Worm (Caenorhabditis elegans) whole organism, L1 larva: ENCODE results near the gene F59G1.4.

Experiments
- C16A3.4 ChIP-seq: fragments of 150-350 bp; optimal IDR thresholded peaks from 2 replicates; lab custom pipeline; 2014; ENCODE audit warnings: missing biosample characterization, missing genetic modification characterization
- F16B12.6 ChIP-seq: fragments of 150-350 bp; optimal IDR thresholded peaks from 2 replicates; lab custom pipeline; 2014; ENCODE audit warnings: missing biosample characterization, missing genetic modification characterization
- aha-1 ChIP-seq: fragments of 150-350 bp; optimal IDR thresholded peaks from 2 replicates; lab custom pipeline; 2014; ENCODE audit warnings: missing biosample characterization, missing genetic modification characterization
- alr-1 ChIP-seq: fragments of 200-800 bp; sonication (Bioruptor generic); optimal IDR thresholded peaks from 2 replicates; lab custom pipeline; 2018; ENCODE audit warnings: borderline replicate concordance, mild to moderate bottlenecking, missing genetic modification characterization, missing compliant biosample characterization
- aly-2 ChIP-seq: fragments of 150-350 bp; optimal IDR thresholded peaks from 2 replicates; lab custom pipeline; 2014; ENCODE audit warnings: missing biosample characterization, missing genetic modification characterization
- ama-1 ChIP-seq: fragments of 150-350 bp; optimal IDR thresholded peaks from 2 replicates; lab custom pipeline; 2014
- ceh-63 ChIP-seq: fragments of 200-800 bp; sonication (Bioruptor generic); optimal IDR thresholded peaks from 2 replicates; lab custom pipeline; 2018; ENCODE audit warnings: mild to moderate bottlenecking, missing genetic modification characterization, missing compliant biosample characterization
- ceh-8 ChIP-seq: fragments of 200-800 bp; sonication (Bioruptor generic); optimal IDR thresholded peaks from 2 replicates; lab custom pipeline; 2018; ENCODE audit warnings: mild to moderate bottlenecking, missing genetic modification characterization, moderate library complexity, missing compliant biosample characterization
- ceh-88 ChIP-seq: fragments of 200-800 bp; sonication (Bioruptor generic); IDR thresholded peaks from 2 replicates; pipeline ENCODE4 v1.3.6; 2022; ENCODE audit warnings: missing genetic modification characterization, missing compliant biosample characterization
- ces-1 ChIP-seq: fragments of 150-350 bp; optimal IDR thresholded peaks from 2 replicates; lab custom pipeline; 2014; ENCODE audit warnings: missing biosample characterization, missing genetic modification reagents, missing genetic modification characterization
- efl-1 ChIP-seq, 4 experiments: fragments of 150-350 bp; optimal IDR thresholded peaks in 3 of 4; peaks in 1 of 4; 1 replicate in 1 of 4; 2 replicates in 3 of 4; lab custom pipeline; 2014; ENCODE audit warnings: missing biosample characterization in 2 of 4, missing genetic modification characterization in 2 of 4, missing genetic modification reagents in 2 of 4
- elt-3 ChIP-seq, 6 experiments: fragments of 150-350 bp in 1 of 6; sonication (generic microtip); optimal IDR thresholded peaks; 2 replicates each; lab custom pipeline; 2017 to 2018; ENCODE audit warnings: missing biosample characterization in 6 of 6, missing genetic modification characterization in 6 of 6, inconsistent platforms in 1 of 6
- fkh-4 ChIP-seq: sonication (generic microtip); optimal IDR thresholded peaks from 2 replicates; lab custom pipeline; 2016; ENCODE audit warnings: missing compliant biosample characterization, missing genetic modification characterization, borderline replicate concordance
- fkh-8 ChIP-seq: sonication (generic microtip); optimal IDR thresholded peaks from 2 replicates; lab custom pipeline; 2016; ENCODE audit warnings: mild to moderate bottlenecking, missing genetic modification characterization, missing compliant biosample characterization
- hlh-4 ChIP-seq: sonication (generic microtip); optimal IDR thresholded peaks from 2 replicates; lab custom pipeline; 2016; ENCODE audit warnings: mild to moderate bottlenecking, missing genetic modification characterization, missing compliant biosample characterization
- hpl-2 ChIP-seq: fragments of 150-350 bp; optimal IDR thresholded peaks from 2 replicates; lab custom pipeline; 2014; ENCODE audit warnings: missing biosample characterization, missing genetic modification reagents, missing genetic modification characterization
- isw-1 ChIP-seq: fragments of 200-800 bp; sonication (Bioruptor generic); IDR thresholded peaks from 2 replicates; pipeline ENCODE4 v1.3.6; 2022; ENCODE audit warnings: missing genetic modification characterization, missing compliant biosample characterization
- lin-15B ChIP-seq: fragments of 150-350 bp; sonication (generic microtip); optimal IDR thresholded peaks from 3 replicates; lab custom pipeline; 2014; ENCODE audit warnings: missing biosample characterization, missing genetic modification characterization
- lin-35 ChIP-seq, 2 experiments: fragments of 150-350 bp; optimal IDR thresholded peaks; 2 replicates each; lab custom pipeline; 2014; ENCODE audit warnings: missing biosample characterization in 2 of 2, missing genetic modification characterization in 2 of 2, missing genetic modification reagents in 2 of 2
- mep-1 ChIP-seq: fragments of 150-350 bp; optimal IDR thresholded peaks from 2 replicates; lab custom pipeline; 2014; ENCODE audit warnings: missing biosample characterization, missing genetic modification characterization
- nhr-12 ChIP-seq: sonication (generic microtip); optimal IDR thresholded peaks from 2 replicates; lab custom pipeline; 2017; ENCODE audit warnings: missing biosample characterization, missing genetic modification characterization
- nhr-19 ChIP-seq: fragments of 200-800 bp; sonication (Bioruptor generic); conservative IDR thresholded peaks from 2 replicates; pipeline ENCODE4 v1.3.6; 2022; ENCODE audit warnings: missing genetic modification characterization, missing compliant biosample characterization
- nhr-20 ChIP-seq: sonication (generic microtip); optimal IDR thresholded peaks from 2 replicates; lab custom pipeline; 2016; ENCODE audit warnings: mild to moderate bottlenecking, missing genetic modification characterization, missing compliant biosample characterization
- nhr-237 ChIP-seq: fragments of 150-350 bp; optimal IDR thresholded peaks from 2 replicates; lab custom pipeline; 2014; ENCODE audit warnings: missing biosample characterization, missing genetic modification characterization
- nhr-28 ChIP-seq: fragments of 150-350 bp; optimal IDR thresholded peaks from 2 replicates; lab custom pipeline; 2014; ENCODE audit warnings: missing biosample characterization, missing genetic modification characterization
- nhr-47 ChIP-seq: sonication (generic microtip); optimal IDR thresholded peaks from 2 replicates; lab custom pipeline; 2016; ENCODE audit warnings: mild to moderate bottlenecking, missing genetic modification characterization, moderate library complexity, missing compliant biosample characterization
- nhr-76 ChIP-seq: sonication (generic microtip); optimal IDR thresholded peaks from 2 replicates; lab custom pipeline; 2017; ENCODE audit warnings: missing biosample characterization, missing genetic modification characterization
- nhr-77 ChIP-seq: fragments of 150-350 bp; optimal IDR thresholded peaks from 2 replicates; lab custom pipeline; 2014; ENCODE audit warnings: missing biosample characterization, missing genetic modification characterization
- nhr-84 ChIP-seq: sonication (generic microtip); optimal IDR thresholded peaks from 2 replicates; lab custom pipeline; 2017; ENCODE audit warnings: missing biosample characterization, missing genetic modification characterization
- nhr-85 ChIP-seq: sonication (generic microtip); peaks from one replicate; lab custom pipeline; 2016; ENCODE audit warnings: missing genetic modification characterization, inconsistent platforms, missing compliant biosample characterization
- nhr-90 ChIP-seq: sonication (generic microtip); optimal IDR thresholded peaks from 2 replicates; lab custom pipeline; 2016; ENCODE audit warnings: mild to moderate bottlenecking, missing genetic modification characterization, missing compliant biosample characterization; ENCODE audit not compliant: poor library complexity
- pag-3 ChIP-seq: sonication (generic microtip); optimal IDR thresholded peaks from 2 replicates; lab custom pipeline; 2017; ENCODE audit warnings: missing genetic modification characterization, mild to moderate bottlenecking, missing compliant biosample characterization, antibody characterized with exemption, borderline replicate concordance; ENCODE audit not compliant: insufficient read depth
- pax-3 ChIP-seq: fragments of 200-800 bp; sonication (Bioruptor generic); optimal IDR thresholded peaks from 2 replicates; lab custom pipeline; 2018; ENCODE audit warnings: mild to moderate bottlenecking, missing genetic modification characterization, moderate library complexity, missing compliant biosample characterization
- pqm-1 ChIP-seq: sonication (generic microtip); optimal IDR thresholded peaks from 3 replicates; lab custom pipeline; 2017; ENCODE audit warnings: missing biosample characterization, missing genetic modification characterization
- rnt-1 ChIP-seq: sonication (generic microtip); optimal IDR thresholded peaks from 2 replicates; lab custom pipeline; 2016; ENCODE audit warnings: mild to moderate bottlenecking, missing genetic modification characterization, moderate library complexity, missing compliant biosample characterization
- sox-4 ChIP-seq: sonication (generic microtip); optimal IDR thresholded peaks from 2 replicates; lab custom pipeline; 2016; ENCODE audit warnings: missing genetic modification characterization, missing compliant biosample characterization
- sup-37 ChIP-seq: fragments of 200-800 bp; sonication (Bioruptor generic); optimal IDR thresholded peaks from 2 replicates; lab custom pipeline; 2018; ENCODE audit warnings: mild to moderate bottlenecking, missing genetic modification characterization, missing compliant biosample characterization
- tbx-2 ChIP-seq: sonication (generic microtip); optimal IDR thresholded peaks from 2 replicates; lab custom pipeline; 2016; ENCODE audit warnings: missing genetic modification characterization, missing compliant biosample characterization
- tlp-1 ChIP-seq: fragments of 150-350 bp; optimal IDR thresholded peaks from 2 replicates; lab custom pipeline; 2014; ENCODE audit warnings: missing biosample characterization, missing genetic modification characterization
- unc-130 ChIP-seq: fragments of 150-350 bp; optimal IDR thresholded peaks from 2 replicates; lab custom pipeline; 2017; ENCODE audit warnings: missing biosample characterization, missing genetic modification characterization, inconsistent platforms
- unc-30 ChIP-seq: sonication (generic microtip); optimal IDR thresholded peaks from 2 replicates; lab custom pipeline; 2017; ENCODE audit warnings: missing biosample characterization, missing genetic modification characterization
- unc-62 ChIP-seq: fragments of 150-350 bp; optimal IDR thresholded peaks from 2 replicates; lab custom pipeline; 2014; ENCODE audit warnings: missing biosample characterization, missing genetic modification reagents, missing genetic modification characterization
- vab-15 ChIP-seq: sonication (generic microtip); optimal IDR thresholded peaks from 2 replicates; lab custom pipeline; 2017; ENCODE audit warnings: missing genotype, mild to moderate bottlenecking, missing genetic modification characterization, missing compliant biosample characterization
- zag-1 ChIP-seq: fragments of 150-350 bp; optimal IDR thresholded peaks from 2 replicates; lab custom pipeline; 2014; ENCODE audit warnings: missing biosample characterization, missing genetic modification characterization
- zip-4 ChIP-seq: fragments of 200-800 bp; sonication (Bioruptor generic); optimal IDR thresholded peaks from 2 replicates; lab custom pipeline; 2018; ENCODE audit warnings: mild to moderate bottlenecking, missing genetic modification characterization, moderate library complexity, missing compliant biosample characterization
- ztf-11 ChIP-seq, 2 experiments: sonication (generic microtip); optimal IDR thresholded peaks; 2 replicates each; lab custom pipeline; 2016 to 2017; ENCODE audit warnings: missing genetic modification characterization in 2 of 2, missing biosample characterization in 1 of 2, missing compliant biosample characterization in 1 of 2

F59G1.4 gene

ce11 chrII:5931904-5932764 lies 36.2 kb downstream of the F59G1.4 start (continued):
- TF ChIP-seq nhr-77 (tag; lab: Kevin White, UChicago) (no peak), fkh-8 (tag; lab: Kevin White, UChicago) (no peak), nhr-76 (tag; lab: Kevin White, UChicago) (no peak), ama-1 (lab: Kevin White, UChicago) (no peak), aha-1 (no peak), rnt-1 (tag; lab: Kevin White, UChicago) (peak; percentile 76), unc-62 (GFP tag; lab: Kevin White, UChicago) (no peak), unc-30 (tag; lab: Kevin White, UChicago) (no peak), pqm-1 (tag; lab: Kevin White, UChicago) (no peak), F16B12.6 (tag; lab: Kevin White, UChicago) (no peak), unc-130 (peak; percentile 54), tbx-2 (tag; lab: Kevin White, UChicago) (peak; percentile 26), elt-3 (tag; optimal IDR thresholded peaks at IDR 0.05; lab: Kevin White, UChicago) (peak in 1 of 6 experiments; percentile 48)

DNA sequence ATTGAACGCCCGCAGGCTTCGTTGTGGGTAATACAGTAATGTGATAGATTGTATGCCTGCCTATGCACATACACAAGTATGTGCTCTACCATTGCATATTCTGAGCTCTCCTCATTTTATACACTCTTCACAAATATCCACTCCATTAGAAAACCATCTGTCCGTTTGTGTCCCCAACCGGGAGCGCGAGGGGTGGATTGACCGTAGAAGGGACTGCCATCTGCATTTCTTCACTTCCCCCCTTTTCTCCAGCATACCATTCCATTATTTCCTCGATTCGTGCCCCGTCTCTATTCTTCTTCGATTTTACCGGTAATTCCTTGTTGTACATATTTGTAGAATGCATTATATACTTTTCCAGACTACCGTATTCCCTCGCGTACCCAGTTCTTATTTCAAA lies 37.2 kb downstream of the F59G1.4 start:
- TF ChIP-seq efl-1 (optimal IDR thresholded peaks at IDR 0.05; lab: Kevin White, UChicago), result no peak
- peak in 1 of 2 experiments; percentile 10 for TF ChIP-seq efl-1 (GFP tag; optimal IDR thresholded peaks at IDR 0.05 in 1 of 2; lab: Kevin White, UChicago)
- no peak for TF ChIP-seq pqm-1 (tag; lab: Kevin White, UChicago)
- no peak for TF ChIP-seq aha-1
- TF ChIP-seq ceh-63 (GFP tag; lab: Kevin White, UChicago), result no peak
- TF ChIP-seq nhr-85 (tag; lab: Kevin White, UChicago), result peak; percentile 70
- TF ChIP-seq, all 84 proteins: peak for 2

DNA sequence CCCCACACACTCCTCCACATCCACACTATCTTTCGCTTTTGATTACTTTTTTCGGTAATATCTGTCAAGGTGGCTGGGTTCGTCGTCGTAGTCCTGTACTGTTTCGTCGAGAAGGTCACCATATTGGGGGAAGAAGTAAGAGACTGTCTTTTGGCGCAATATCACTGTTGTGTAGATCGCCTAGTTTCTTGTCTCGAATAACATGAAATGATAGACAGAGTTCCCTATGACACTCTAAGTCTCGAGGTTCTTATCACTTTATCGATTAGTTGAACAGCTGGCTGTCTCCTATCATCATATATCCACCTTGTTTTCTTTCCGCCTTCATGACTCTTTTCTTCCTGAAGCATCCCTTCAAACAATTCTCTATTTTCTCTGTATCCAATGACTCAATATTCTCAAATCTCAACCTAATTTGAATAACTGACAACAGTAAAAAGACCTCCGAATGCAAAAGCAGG lies 38.0 kb downstream of the F59G1.4 start:
- no peak for TF ChIP-seq nhr-28 (tag; lab: Kevin White, UChicago)
- peak; percentile 76 for TF ChIP-seq nhr-85 (tag; lab: Kevin White, UChicago)
- peak; percentile 37; the same call in 1 of the 2 replicates for TF ChIP-seq nhr-19 (GFP tag; lab: Robert Waterston, UW)
- TF ChIP-seq pax-3 (tag; lab: Kevin White, UChicago), result no peak
- TF ChIP-seq nhr-237, result no peak
- peak in 1 of 2 experiments; percentile 2 for TF ChIP-seq lin-35 (GFP tag; optimal IDR thresholded peaks at IDR 0.05; lab: Kevin White, UChicago)
- TF ChIP-seq ceh-88 (GFP tag; lab: Robert Waterston, UW), result no peak
- no peak for TF ChIP-seq F16B12.6 (tag; lab: Kevin White, UChicago)
- no peak for TF ChIP-seq tlp-1 (tag; lab: Kevin White, UChicago)
- no peak for TF ChIP-seq pqm-1 (tag; lab: Kevin White, UChicago)
- no peak for TF ChIP-seq hpl-2
- TF ChIP-seq ztf-11 (tag; optimal IDR thresholded peaks at IDR 0.05; lab: Kevin White, UChicago), result no peak
- TF ChIP-seq hlh-4 (tag; lab: Kevin White, UChicago), result no peak
- TF ChIP-seq nhr-12 (tag; lab: Kevin White, UChicago), result no peak
- no peak for TF ChIP-seq vab-15 (tag; lab: Kevin White, UChicago)
- TF ChIP-seq isw-1 (GFP tag; lab: Robert Waterston, UW), result no peak
- no peak for TF ChIP-seq zip-4 (GFP tag; lab: Kevin White, UChicago)
- TF ChIP-seq mep-1, result no peak
- no peak for TF ChIP-seq lin-15B (tag; lab: Kevin White, UChicago)
- no peak for TF ChIP-seq zag-1
- TF ChIP-seq nhr-90, result peak; percentile 26
- TF ChIP-seq efl-1 (optimal IDR thresholded peaks at IDR 0.05; lab: Kevin White, UChicago), result no peak
- no peak for TF ChIP-seq efl-1 (GFP tag; optimal IDR thresholded peaks at IDR 0.05 in 1 of 2; lab: Kevin White, UChicago)
- no peak for TF ChIP-seq ceh-8 (GFP tag; lab: Kevin White, UChicago)
- TF ChIP-seq pag-3 (tag; lab: Kevin White, UChicago), result no peak
- no peak for TF ChIP-seq nhr-47
- peak; percentile 55 for TF ChIP-seq unc-130
- TF ChIP-seq nhr-84 (tag; lab: Kevin White, UChicago), result no peak
- TF ChIP-seq C16A3.4 (tag; lab: Kevin White, UChicago), result peak; percentile 8
- TF ChIP-seq alr-1 (tag; lab: Kevin White, UChicago), result no peak
- TF ChIP-seq sox-4, result no peak
- no peak for TF ChIP-seq sup-37 (GFP tag; lab: Kevin White, UChicago)
- peak; percentile 31 for TF ChIP-seq nhr-20 (tag; lab: Kevin White, UChicago)
- no peak for TF ChIP-seq aly-2 (tag; lab: Kevin White, UChicago)
- TF ChIP-seq ces-1 (GFP tag; lab: Kevin White, UChicago), result no peak
- TF ChIP-seq fkh-4 (tag; lab: Kevin White, UChicago), result no peak
